Fruit fly (Drosophila melanogaster) whole organism, embryonic: Measurements from ENCODE around the gene tex.

Experiments
- Adf1 ChIP-seq: fragments of 200-800 bp; sonication (Bioruptor generic); IDR thresholded peaks from 2 replicates; pipeline ENCODE4 v1.3.6; 2022; ENCODE audit warnings: missing biosample characterization, missing genetic modification characterization
- Atf6 ChIP-seq: fragments of 200-800 bp; sonication (Bioruptor generic); IDR thresholded peaks from 2 replicates; pipeline ENCODE4 v1.3.6; 2022; ENCODE audit warnings: missing biosample characterization, missing genetic modification characterization
- CG32772 ChIP-seq: fragments of 200-800 bp; sonication (Bioruptor generic); IDR thresholded peaks from 2 replicates; pipeline ENCODE4 v1.3.6; 2022; ENCODE audit warnings: missing biosample characterization, missing genetic modification characterization
- Chrac-16 ChIP-seq: fragments of 200-800 bp; sonication (Bioruptor generic); optimal IDR thresholded peaks from 3 replicates; lab custom pipeline; 2016; ENCODE audit warnings: missing biosample characterization, missing genetic modification characterization
- Dfd ChIP-seq, 2 experiments: fragments of >200 bp; optimal IDR thresholded peaks; 2 replicates each; lab custom pipeline; 2017; ENCODE audit warnings: missing biosample characterization in 2 of 2, missing genetic modification characterization in 2 of 2
- ERR ChIP-seq: fragments of 200-800 bp; sonication (Bioruptor generic); optimal IDR thresholded peaks from 2 replicates; lab custom pipeline; 2016; ENCODE audit warnings: missing biosample characterization, missing genetic modification characterization
- NC2α ChIP-seq: fragments of 200-800 bp; sonication (Bioruptor generic); optimal IDR thresholded peaks from 2 replicates; lab custom pipeline; 2016; ENCODE audit warnings: missing biosample characterization, missing genetic modification characterization
- sug ChIP-seq: fragments of 200-800 bp; optimal IDR thresholded peaks from 2 replicates; lab custom pipeline; 2019; ENCODE audit warnings: missing biosample characterization, mild to moderate bottlenecking, missing genetic modification characterization, moderate library complexity

DNA sequence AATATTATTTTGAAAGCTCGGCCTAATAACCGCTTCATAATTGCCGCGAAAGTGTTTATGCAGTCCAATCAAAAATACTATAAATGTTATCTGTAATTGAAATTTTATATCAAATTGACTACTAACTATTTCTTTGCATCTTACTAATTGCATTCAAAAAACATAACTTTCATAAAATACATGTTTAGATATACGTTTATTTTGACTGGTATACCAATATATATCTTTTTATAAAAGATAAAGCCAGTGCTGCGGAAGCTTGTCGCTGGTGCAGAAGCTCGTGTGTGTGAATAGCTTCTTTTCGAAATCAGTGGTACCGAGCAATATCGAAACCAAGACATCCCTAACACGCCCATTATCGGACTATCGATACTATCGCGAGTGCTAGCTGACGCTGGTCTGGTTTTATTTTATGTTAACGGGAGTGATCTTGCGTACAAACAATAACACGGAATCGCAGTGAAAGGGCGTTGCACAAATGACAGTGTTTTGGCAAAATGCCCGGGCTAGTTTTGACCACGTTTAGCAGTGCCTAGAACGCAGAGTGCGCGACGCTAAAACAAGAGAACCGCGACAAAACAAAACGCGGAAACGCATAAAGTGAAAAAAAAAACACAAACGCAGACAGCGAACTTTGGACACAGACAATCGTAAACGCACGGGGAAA, 41.1 kb upstream of the tex start, which contains the start of gene Atg13:
- TF ChIP-seq CG32772 (GFP tag; lab: Robert Waterston, UW): no peak
- TF ChIP-seq Chrac-16 (GFP tag; lab: Kevin White, UChicago): no peak
- no peak for TF ChIP-seq Atf6 (GFP tag; lab: Robert Waterston, UW)
- peak; percentile 59 for TF ChIP-seq sug (tag; lab: Kevin White, UChicago)
- TF ChIP-seq Adf1 (GFP tag; lab: Robert Waterston, UW): no peak
- TF ChIP-seq Dfd (GFP tag; optimal IDR thresholded peaks at IDR 0.05; lab: Kevin White, UChicago): peak in 1 of 2 experiments; percentile 51
- TF ChIP-seq NC2α (GFP tag; lab: Kevin White, UChicago): no peak
- TF ChIP-seq ERR (GFP tag; lab: Kevin White, UChicago): no peak
